Fruit fly (Drosophila melanogaster) whole organism, adult: ENCODE results near the gene CG43116.
A peak's percentile ranks its signal among the peaks of the same experiment; 100 is the strongest.

ENCODE experiments used
- CG11617 ChIP-seq: fragments of 200-800 bp; sonication (Bioruptor generic); optimal IDR thresholded peaks from 2 replicates; lab custom pipeline; 2017; ENCODE audit warnings: mild to moderate bottlenecking, missing biosample characterization, missing genetic modification reagents, missing genetic modification characterization
- CG12768 ChIP-seq: fragments of 200-800 bp; sonication (Bioruptor generic); optimal IDR thresholded peaks from 2 replicates; lab custom pipeline; 2017; ENCODE audit warnings: missing biosample characterization, missing genetic modification characterization, mild to moderate bottlenecking, moderate library complexity, missing genetic modification reagents
- CG14711 ChIP-seq: fragments of 200-800 bp; sonication (Bioruptor generic); optimal IDR thresholded peaks from 2 replicates; lab custom pipeline; 2018; ENCODE audit warnings: missing biosample characterization, mild to moderate bottlenecking, missing genetic modification characterization, moderate library complexity
- CG1620 ChIP-seq: fragments of 200-800 bp; sonication (Bioruptor generic); optimal IDR thresholded peaks from 2 replicates; lab custom pipeline; 2016; ENCODE audit warnings: missing biosample characterization, missing genetic modification characterization
- CG33017 ChIP-seq: fragments of 200-800 bp; sonication (Bioruptor generic); optimal IDR thresholded peaks from 2 replicates; lab custom pipeline; 2018; ENCODE audit warnings: missing biosample characterization, mild to moderate bottlenecking, missing genetic modification characterization, moderate library complexity
- CG5204 ChIP-seq: fragments of 200-800 bp; sonication (Bioruptor generic); optimal IDR thresholded peaks from 2 replicates; lab custom pipeline; 2016; ENCODE audit warnings: missing biosample characterization, missing genetic modification characterization
- CG7045 ChIP-seq: fragments of 200-800 bp; sonication (Bioruptor generic); optimal IDR thresholded peaks from 2 replicates; lab custom pipeline; 2017; ENCODE audit warnings: missing biosample characterization, mild to moderate bottlenecking, missing genetic modification characterization
- CG7101 ChIP-seq: fragments of 200-800 bp; sonication (Bioruptor generic); optimal IDR thresholded peaks from 2 replicates; lab custom pipeline; 2018; ENCODE audit warnings: missing biosample characterization, mild to moderate bottlenecking, missing genetic modification characterization, moderate library complexity
- Clk ChIP-seq: fragments of 200-800 bp; sonication (Bioruptor generic); optimal IDR thresholded peaks from 2 replicates; lab custom pipeline; 2017; ENCODE audit warnings: missing biosample characterization, missing genetic modification characterization
- Crg-1 ChIP-seq: fragments of 200-800 bp; sonication (Bioruptor generic); optimal IDR thresholded peaks from 2 replicates; lab custom pipeline; 2016; ENCODE audit warnings: missing biosample characterization, missing genetic modification characterization
- Hr96 ChIP-seq: fragments of 200-800 bp; sonication (Bioruptor generic); optimal IDR thresholded peaks from 2 replicates; lab custom pipeline; 2016; ENCODE audit warnings: missing biosample characterization, missing genetic modification characterization
- bab1 ChIP-seq: fragments of 200-800 bp; sonication (Bioruptor generic); optimal IDR thresholded peaks from 3 replicates; lab custom pipeline; 2019; ENCODE audit warnings: missing biosample characterization, mild to moderate bottlenecking, missing genetic modification characterization, moderate library complexity
- cic ChIP-seq: fragments of 200-800 bp; sonication (Bioruptor generic); optimal IDR thresholded peaks from 2 replicates; lab custom pipeline; 2017; ENCODE audit warnings: missing biosample characterization, mild to moderate bottlenecking, missing genetic modification characterization, moderate library complexity
- cnc ChIP-seq, 2 experiments: fragments of >200 bp; optimal IDR thresholded peaks; 2 replicates each; lab custom pipeline; 2017
- kay ChIP-seq: fragments of 200-800 bp; sonication (Bioruptor generic); peaks from one replicate; lab custom pipeline; 2016; ENCODE audit warnings: missing biosample characterization, missing genetic modification characterization, borderline replicate concordance
- ovo ChIP-seq: fragments of 200-800 bp; sonication (Bioruptor generic); optimal IDR thresholded peaks from 2 replicates; lab custom pipeline; 2016; ENCODE audit warnings: missing biosample characterization, missing genetic modification characterization
- pad ChIP-seq: fragments of 200-800 bp; sonication (Bioruptor generic); optimal IDR thresholded peaks from 3 replicates; lab custom pipeline; 2017; ENCODE audit warnings: missing biosample characterization, missing genetic modification characterization, mild to moderate bottlenecking, moderate library complexity, missing genetic modification reagents
- tj ChIP-seq: fragments of 200-800 bp; sonication (Bioruptor generic); optimal IDR thresholded peaks from 3 replicates; lab custom pipeline; 2017; ENCODE audit warnings: missing biosample characterization, mild to moderate bottlenecking, missing genetic modification characterization, moderate library complexity
- toe ChIP-seq: fragments of 200-800 bp; sonication (Bioruptor generic); optimal IDR thresholded peaks from 2 replicates; lab custom pipeline; 2016; ENCODE audit warnings: missing biosample characterization, missing genetic modification characterization

Gene CG43116

dm6 chr3R:26014262-26014833 is 17.6 kb upstream of the CG43116 start, which contains the start of gene Kaz-m1:
Gene Kaz-m1 (plus strand): TSS chr3R:26014721.
- TF ChIP-seq CG14711 (tag; lab: Kevin White, UChicago) (peak; percentile 28), CG11617 (GFP tag; lab: Kevin White, UChicago) (peak; percentile 34), CG7101 (tag; lab: Kevin White, UChicago) (peak; percentile 28), kay (GFP tag; lab: Kevin White, UChicago) (no peak)

- TF ChIP-seq CG33017 (tag; lab: Kevin White, UChicago), result no peak
- no peak for TF ChIP-seq CG7045 (GFP tag; lab: Kevin White, UChicago)
- no peak for TF ChIP-seq pad (GFP tag; lab: Kevin White, UChicago)
- TF ChIP-seq kay (GFP tag; lab: Kevin White, UChicago), result no peak
- TF ChIP-seq ovo (GFP tag; lab: Kevin White, UChicago), result no peak
- TF ChIP-seq cnc (optimal IDR thresholded peaks at IDR 0.05; lab: Kevin White, UChicago), result no peak
- TF ChIP-seq bab1 (GFP tag; lab: Kevin White, UChicago), result no peak
Observed at dm6 chr3R:26013664-26013948, 16.8 kb upstream of the CG43116 start.

dm6 chr3R:26012801-26013663 is 16.2 kb upstream of the CG43116 start:
- TF ChIP-seq CG5204 (GFP tag; lab: Kevin White, UChicago), result no peak
- no peak for TF ChIP-seq CG11617 (GFP tag; lab: Kevin White, UChicago)
- peak; percentile 42 for TF ChIP-seq tj (GFP tag; lab: Kevin White, UChicago)

DNA sequence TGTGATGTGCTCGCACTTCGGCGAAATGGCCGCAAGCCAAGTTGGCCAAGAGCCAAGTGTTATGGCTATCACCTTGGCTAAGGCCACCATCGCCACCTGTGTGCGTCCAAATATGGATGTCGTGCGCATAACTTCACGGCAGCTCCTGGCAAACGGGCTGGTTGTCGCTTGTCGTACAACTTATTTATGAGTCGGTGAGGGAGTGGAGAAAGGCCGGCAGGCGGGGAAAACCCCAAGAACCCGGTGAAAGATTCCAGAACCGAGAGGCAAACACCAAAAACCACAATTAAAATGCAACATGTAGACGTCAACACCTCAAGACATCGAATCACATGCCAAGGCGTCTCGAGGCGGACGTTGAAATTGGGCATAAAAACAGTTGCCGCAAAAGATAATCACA is 15.5 kb upstream of the CG43116 start:
- TF ChIP-seq CG12768, result no peak
- TF ChIP-seq Hr96 (GFP tag; lab: Kevin White, UChicago), result no peak
- TF ChIP-seq CG14711 (tag; lab: Kevin White, UChicago), result no peak
- TF ChIP-seq pad (GFP tag; lab: Kevin White, UChicago), result no peak
- TF ChIP-seq CG7045 (GFP tag; lab: Kevin White, UChicago), result no peak
- TF ChIP-seq CG11617 (GFP tag; lab: Kevin White, UChicago), result no peak
- TF ChIP-seq toe (GFP tag; lab: Kevin White, UChicago), result no peak
- TF ChIP-seq CG33017 (tag; lab: Kevin White, UChicago), result no peak
- no peak for TF ChIP-seq Crg-1 (GFP tag; lab: Kevin White, UChicago)
- no peak for TF ChIP-seq cnc (optimal IDR thresholded peaks at IDR 0.05; lab: Kevin White, UChicago)
- TF ChIP-seq ovo (GFP tag; lab: Kevin White, UChicago), result no peak
- no peak for TF ChIP-seq kay (GFP tag; lab: Kevin White, UChicago)
- TF ChIP-seq Clk (GFP tag; lab: Kevin White, UChicago), result no peak

- no peak for TF ChIP-seq ovo (GFP tag; lab: Kevin White, UChicago)
- no peak for TF ChIP-seq CG5204 (GFP tag; lab: Kevin White, UChicago)
Observed at dm6 chr3R:26011542-26011941, 14.7 kb upstream of the CG43116 start.

DNA sequence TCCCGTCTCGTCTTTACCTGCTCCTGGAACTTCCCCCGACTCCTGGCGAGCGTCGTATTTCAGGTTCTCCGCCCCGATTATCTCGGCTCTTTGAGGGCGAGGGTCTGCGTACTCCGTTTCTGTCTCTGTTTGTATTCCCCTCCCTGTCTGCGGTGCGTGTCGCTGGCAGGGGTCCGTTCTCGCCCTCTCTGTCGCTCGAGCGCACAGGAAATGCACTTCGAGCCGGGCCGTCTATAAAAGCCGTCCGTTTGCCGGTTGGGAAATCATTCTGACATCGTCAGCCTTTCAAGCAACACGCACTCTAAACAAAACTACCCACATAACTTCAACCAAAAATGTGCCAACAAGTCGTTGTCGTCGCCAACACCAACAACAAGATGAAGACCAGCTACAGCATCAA is 13.8 kb upstream of the CG43116 start:
- TF ChIP-seq tj (GFP tag; lab: Kevin White, UChicago) (no peak), CG1620 (no peak), Crg-1 (GFP tag; lab: Kevin White, UChicago) (no peak)

DNA sequence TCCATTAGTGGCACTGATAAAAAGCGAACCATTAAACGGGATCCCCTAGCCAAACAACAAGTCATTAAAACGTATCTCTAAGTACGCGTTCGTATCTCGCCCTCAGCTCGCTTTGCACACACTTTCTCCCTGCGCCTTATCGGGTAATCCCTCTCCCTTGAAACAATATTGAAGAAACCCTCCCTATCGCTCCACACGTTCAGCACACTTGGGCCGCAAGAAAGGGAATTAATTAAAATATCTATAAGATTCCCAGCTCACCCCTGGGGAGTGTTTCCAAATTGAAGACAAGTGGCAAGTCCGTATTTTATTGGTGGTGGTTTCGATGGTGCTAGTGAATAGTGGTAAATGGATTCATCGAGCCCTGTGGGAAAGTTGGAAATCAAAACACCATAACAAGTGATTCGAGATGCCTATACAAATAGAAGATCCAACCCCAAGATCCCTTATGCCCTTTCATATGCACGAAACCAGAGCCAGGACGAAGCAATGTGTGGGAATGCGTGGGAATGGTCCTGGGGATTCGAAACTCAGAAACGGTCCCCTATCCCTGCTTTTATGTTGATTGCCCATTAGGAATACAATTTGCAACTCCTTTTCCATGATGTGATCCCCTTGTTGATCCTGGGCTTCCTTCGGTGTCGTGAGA is 13.1 kb upstream of the CG43116 start:
- TF ChIP-seq tj (GFP tag; lab: Kevin White, UChicago), result no peak
- TF ChIP-seq cic (GFP tag; lab: Kevin White, UChicago), result peak; percentile 26
- peak; percentile 21 for TF ChIP-seq kay (GFP tag; lab: Kevin White, UChicago)
- TF ChIP-seq Hr96 (GFP tag; lab: Kevin White, UChicago), result no peak
- peak; percentile 39 for TF ChIP-seq CG7045 (GFP tag; lab: Kevin White, UChicago)
